Fruit fly (Drosophila melanogaster) whole organism, pupa: ENCODE data around the gene Usp14.

Experiments used
- CG10348 ChIP-seq: fragments of 200-800 bp; sonication (Bioruptor generic); IDR thresholded peaks from 2 replicates; pipeline ENCODE4 v1.3.6; 2022; ENCODE audit warnings: missing biosample characterization, missing genetic modification characterization
- CG12605 ChIP-seq: fragments of 200-800 bp; sonication (Bioruptor generic); IDR thresholded peaks from 2 replicates; pipeline ENCODE4 v1.3.6; 2022; ENCODE audit warnings: missing biosample characterization, missing genetic modification characterization
- CG17806 ChIP-seq: fragments of 200-800 bp; sonication (Bioruptor generic); optimal IDR thresholded peaks from 2 replicates; lab custom pipeline; 2018; ENCODE audit warnings: missing biosample characterization, mild to moderate bottlenecking, missing genetic modification characterization, moderate library complexity
- CG8301 ChIP-seq: fragments of 200-800 bp; sonication (Bioruptor generic); optimal IDR thresholded peaks from 2 replicates; lab custom pipeline; 2018; ENCODE audit warnings: missing biosample characterization, mild to moderate bottlenecking, missing genetic modification characterization
- Ets98B ChIP-seq: fragments of 200-800 bp; sonication (Bioruptor generic); IDR thresholded peaks from 2 replicates; pipeline ENCODE4 v1.3.6; 2022; ENCODE audit warnings: missing biosample characterization, missing genetic modification characterization
- Pif1B ChIP-seq: fragments of 200-800 bp; sonication (Bioruptor generic); optimal IDR thresholded peaks from 3 replicates; lab custom pipeline; 2016; ENCODE audit warnings: missing biosample characterization, missing genetic modification characterization
- Snoo ChIP-seq: fragments of 200-800 bp; sonication (Bioruptor generic); optimal IDR thresholded peaks from 3 replicates; lab custom pipeline; 2017; ENCODE audit warnings: missing biosample characterization, mild to moderate bottlenecking, missing genetic modification characterization, inconsistent platforms
- rn ChIP-seq: fragments of 200-800 bp; sonication (Bioruptor generic); IDR thresholded peaks from 2 replicates; pipeline ENCODE4 v1.3.6; 2022; ENCODE audit warnings: missing biosample characterization, missing genetic modification characterization

- no peak for TF ChIP-seq rn (GFP tag; lab: Robert Waterston, UW)
- TF ChIP-seq Pif1B (GFP tag; lab: Kevin White, UChicago): no peak
- no peak for TF ChIP-seq CG12605 (GFP tag; lab: Robert Waterston, UW)
- no peak for TF ChIP-seq Snoo (tag; lab: Kevin White, UChicago)
- TF ChIP-seq CG17806 (tag; lab: Kevin White, UChicago): no peak
- no peak for TF ChIP-seq CG10348 (GFP tag; lab: Robert Waterston, UW)
- TF ChIP-seq Ets98B (GFP tag; lab: Robert Waterston, UW): no peak
- no peak for TF ChIP-seq CG8301 (tag; lab: Kevin White, UChicago)
These were observed 13.6 kb upstream of the Usp14 start, which contains the start of gene RnrL for dm6 chr2L:10327790-10328189.
